Fruit fly (Drosophila melanogaster) whole organism, embryonic: ENCODE data around the gene p24-1.
A peak's percentile ranks its signal among the peaks of the same experiment; 100 is the strongest.

Source experiments
- Aef1 ChIP-seq: fragments of 200-800 bp; sonication (Bioruptor generic); IDR thresholded peaks from 3 replicates; pipeline ENCODE4 v1.3.6; 2022; ENCODE audit warnings: missing biosample characterization, missing genetic modification characterization
- B-H2 ChIP-seq: fragments of 200-800 bp; sonication (Bioruptor generic); optimal IDR thresholded peaks from 2 replicates; lab custom pipeline; 2018; ENCODE audit warnings: missing biosample characterization, mild to moderate bottlenecking, missing genetic modification characterization
- CG10366 ChIP-seq: fragments of 200-800 bp; sonication (Bioruptor generic); IDR thresholded peaks from 2 replicates; pipeline ENCODE4 v1.3.6; 2022; ENCODE audit warnings: missing biosample characterization, missing genetic modification characterization
- CG10543 ChIP-seq: fragments of 200-800 bp; sonication (Bioruptor generic); optimal IDR thresholded peaks from 3 replicates; lab custom pipeline; 2017; ENCODE audit warnings: missing biosample characterization, mild to moderate bottlenecking, missing genetic modification characterization, moderate library complexity
- CG10565 ChIP-seq: fragments of 200-800 bp; sonication (Bioruptor generic); optimal IDR thresholded peaks from 3 replicates; lab custom pipeline; 2016; ENCODE audit warnings: missing biosample characterization, mild to moderate bottlenecking, missing genetic modification characterization
- CG11085 ChIP-seq: fragments of 200-800 bp; sonication (Bioruptor generic); IDR thresholded peaks from 2 replicates; pipeline ENCODE4 v1.3.6; 2022; ENCODE audit warnings: missing biosample characterization, missing genetic modification characterization
- CG12219 ChIP-seq: fragments of 200-800 bp; sonication (Bioruptor generic); optimal IDR thresholded peaks from 3 replicates; lab custom pipeline; 2018; ENCODE audit warnings: missing biosample characterization, mild to moderate bottlenecking, missing genetic modification characterization
- CG13296 ChIP-seq: fragments of 200-800 bp; sonication (Bioruptor generic); optimal IDR thresholded peaks from 3 replicates; lab custom pipeline; 2018; ENCODE audit warnings: missing biosample characterization, mild to moderate bottlenecking, missing genetic modification characterization
- CG13424 ChIP-seq: fragments of 200-800 bp; sonication (Bioruptor generic); optimal IDR thresholded peaks from 2 replicates; lab custom pipeline; 2019; ENCODE audit warnings: missing biosample characterization, mild to moderate bottlenecking, missing genetic modification characterization, moderate library complexity
- CG13775 ChIP-seq: fragments of 200-800 bp; sonication (Bioruptor generic); optimal IDR thresholded peaks from 3 replicates; lab custom pipeline; 2017; ENCODE audit warnings: missing biosample characterization, mild to moderate bottlenecking, missing genetic modification characterization
- CG15269 ChIP-seq: fragments of 200-800 bp; sonication (Bioruptor generic); optimal IDR thresholded peaks from 2 replicates; lab custom pipeline; 2018; ENCODE audit warnings: missing biosample characterization, mild to moderate bottlenecking, missing genetic modification characterization, moderate library complexity
- CG1602 ChIP-seq: fragments of 200-800 bp; sonication (Bioruptor generic); optimal IDR thresholded peaks from 3 replicates; lab custom pipeline; 2016; ENCODE audit warnings: missing biosample characterization, missing genetic modification characterization
- CG17829 ChIP-seq: fragments of 200-800 bp; optimal IDR thresholded peaks from 2 replicates; lab custom pipeline; 2019; ENCODE audit warnings: missing biosample characterization, mild to moderate bottlenecking, missing genetic modification characterization, moderate library complexity
- CG18476 ChIP-seq: fragments of 200-800 bp; sonication (Bioruptor generic); optimal IDR thresholded peaks from 2 replicates; lab custom pipeline; 2016; ENCODE audit warnings: missing biosample characterization, mild to moderate bottlenecking, missing genetic modification characterization
- CG31441 ChIP-seq: fragments of 200-800 bp; sonication (Bioruptor generic); IDR thresholded peaks from 2 replicates; pipeline ENCODE4 v1.3.6; 2022; ENCODE audit warnings: missing biosample characterization, missing genetic modification characterization
- CG3995 ChIP-seq: fragments of 200-800 bp; sonication (Bioruptor generic); optimal IDR thresholded peaks from 3 replicates; lab custom pipeline; 2016; ENCODE audit warnings: missing biosample characterization, missing genetic modification characterization
- CG4360 ChIP-seq: fragments of 200-800 bp; sonication (Bioruptor generic); IDR thresholded peaks from 2 replicates; pipeline ENCODE4 v1.3.6; 2022; ENCODE audit warnings: missing biosample characterization, missing genetic modification characterization
- CG6272 ChIP-seq: fragments of 200-800 bp; sonication (Bioruptor generic); IDR thresholded peaks from 2 replicates; pipeline ENCODE4 v1.3.6; 2022; ENCODE audit warnings: missing biosample characterization, missing genetic modification characterization
- CG7745 ChIP-seq: fragments of 200-800 bp; sonication (Bioruptor generic); optimal IDR thresholded peaks from 2 replicates; lab custom pipeline; 2018; ENCODE audit warnings: missing biosample characterization, mild to moderate bottlenecking, missing genetic modification characterization, moderate library complexity
- CG7987 ChIP-seq: fragments of 200-800 bp; sonication (Bioruptor generic); optimal IDR thresholded peaks from 2 replicates; lab custom pipeline; 2018; ENCODE audit warnings: missing biosample characterization, mild to moderate bottlenecking, missing genetic modification characterization, moderate library complexity
- CG9437 ChIP-seq: fragments of 200-800 bp; sonication (Bioruptor generic); optimal IDR thresholded peaks from 2 replicates; lab custom pipeline; 2018; ENCODE audit warnings: missing biosample characterization, mild to moderate bottlenecking, missing genetic modification characterization
- CG9797 ChIP-seq: fragments of 200-800 bp; sonication (Bioruptor generic); optimal IDR thresholded peaks from 3 replicates; lab custom pipeline; 2018; ENCODE audit warnings: missing biosample characterization, mild to moderate bottlenecking, missing genetic modification characterization
- CG9932 ChIP-seq: fragments of 200-800 bp; sonication (Bioruptor generic); IDR thresholded peaks from 2 replicates; pipeline ENCODE4 v1.3.6; 2022; ENCODE audit warnings: missing biosample characterization, missing genetic modification characterization
- Camta ChIP-seq: fragments of 200-800 bp; sonication (Bioruptor generic); optimal IDR thresholded peaks from 2 replicates; lab custom pipeline; 2016; ENCODE audit warnings: missing biosample characterization, missing genetic modification characterization
- D ChIP-seq, 2 experiments: fragments of 200-800 bp in 1 of 2; fragments of >200 bp in 1 of 2; sonication (Bioruptor generic) in 1 of 2; optimal IDR thresholded peaks; 2 replicates in 1 of 2; 3 replicates in 1 of 2; lab custom pipeline; 2017; ENCODE audit warnings: mild to moderate bottlenecking in 1 of 2, missing biosample characterization in 1 of 2, missing genetic modification characterization in 1 of 2, missing genetic modification reagents in 1 of 2
- Drgx ChIP-seq: fragments of 200-800 bp; sonication (Bioruptor generic); IDR thresholded peaks from 2 replicates; pipeline ENCODE4 v1.3.6; 2022; ENCODE audit warnings: missing biosample characterization, missing genetic modification characterization
- Elba2 ChIP-seq: fragments of 200-800 bp; sonication (Bioruptor generic); optimal IDR thresholded peaks from 3 replicates; lab custom pipeline; 2016; ENCODE audit warnings: missing biosample characterization, missing genetic modification characterization
- Ets97D ChIP-seq: fragments of 200-800 bp; sonication (Bioruptor generic); optimal IDR thresholded peaks from 3 replicates; lab custom pipeline; 2016; ENCODE audit warnings: missing biosample characterization, missing genetic modification characterization
- Lpt ChIP-seq: fragments of >200 bp; optimal IDR thresholded peaks from 2 replicates; lab custom pipeline; 2018; ENCODE audit warnings: missing biosample characterization, missing genetic modification characterization
- MBD-R2 ChIP-seq: fragments of 200-800 bp; sonication (Bioruptor generic); IDR thresholded peaks from 2 replicates; pipeline ENCODE4 v1.3.6; 2022; ENCODE audit warnings: missing biosample characterization, missing genetic modification characterization
- Med ChIP-seq: fragments of 200-800 bp; sonication (Bioruptor generic); peaks from one replicate; lab custom pipeline; 2016; ENCODE audit warnings: missing biosample characterization, missing genetic modification characterization, mild to moderate bottlenecking, inconsistent platforms, moderate library complexity
- NC2β ChIP-seq: fragments of 200-800 bp; sonication (Bioruptor generic); optimal IDR thresholded peaks from 2 replicates; lab custom pipeline; 2016; ENCODE audit warnings: missing biosample characterization, missing genetic modification characterization
- NK7.1 ChIP-seq: fragments of 200-800 bp; sonication (Bioruptor generic); optimal IDR thresholded peaks from 3 replicates; lab custom pipeline; 2016; ENCODE audit warnings: missing biosample characterization, missing genetic modification characterization
- al ChIP-seq: fragments of 200-800 bp; sonication (Bioruptor generic); IDR thresholded peaks from 2 replicates; pipeline ENCODE4 v1.3.6; 2022; ENCODE audit warnings: missing biosample characterization, missing genetic modification characterization
- caup ChIP-seq: fragments of 200-800 bp; sonication (Bioruptor generic); optimal IDR thresholded peaks from 3 replicates; lab custom pipeline; 2017; ENCODE audit warnings: missing biosample characterization, mild to moderate bottlenecking, missing genetic modification characterization, moderate library complexity; ENCODE audit not compliant: severe bottlenecking
- cg ChIP-seq: fragments of 200-800 bp; sonication (Bioruptor generic); optimal IDR thresholded peaks from 3 replicates; lab custom pipeline; 2019; ENCODE audit warnings: missing biosample characterization, mild to moderate bottlenecking, missing genetic modification characterization, moderate library complexity
- dan ChIP-seq: fragments of 200-800 bp; sonication (Bioruptor generic); IDR thresholded peaks from 2 replicates; pipeline ENCODE4 v1.3.6; 2022; ENCODE audit warnings: missing biosample characterization, missing genetic modification characterization
- dm ChIP-seq: fragments of 200-800 bp; sonication (Bioruptor generic); optimal IDR thresholded peaks from 3 replicates; lab custom pipeline; 2016; ENCODE audit warnings: missing biosample characterization, missing genetic modification characterization
- dmrt99B ChIP-seq: fragments of 200-800 bp; sonication (Bioruptor generic); optimal IDR thresholded peaks from 2 replicates; lab custom pipeline; 2018; ENCODE audit warnings: missing biosample characterization, mild to moderate bottlenecking, missing genetic modification characterization, moderate library complexity
- exex ChIP-seq: fragments of 200-800 bp; sonication (Bioruptor generic); optimal IDR thresholded peaks from 4 replicates; lab custom pipeline; 2018; ENCODE audit warnings: missing biosample characterization, mild to moderate bottlenecking, missing genetic modification characterization, moderate library complexity
- gce ChIP-seq: fragments of 200-800 bp; sonication (Bioruptor generic); IDR thresholded peaks from 3 replicates; pipeline ENCODE4 v1.3.6; 2022; ENCODE audit warnings: missing biosample characterization, missing genetic modification characterization
- gem ChIP-seq: fragments of 200-800 bp; sonication (Bioruptor generic); optimal IDR thresholded peaks from 2 replicates; lab custom pipeline; 2019; ENCODE audit warnings: missing biosample characterization, mild to moderate bottlenecking, missing genetic modification characterization, moderate library complexity
- grau ChIP-seq: fragments of 200-800 bp; optimal IDR thresholded peaks from 3 replicates; lab custom pipeline; 2019; ENCODE audit warnings: missing biosample characterization, mild to moderate bottlenecking, missing genetic modification characterization, moderate library complexity
- nau ChIP-seq: fragments of 200-800 bp; sonication (Bioruptor generic); optimal IDR thresholded peaks from 3 replicates; lab custom pipeline; 2017; ENCODE audit warnings: missing biosample characterization, mild to moderate bottlenecking, missing genetic modification characterization, missing genetic modification reagents
- otp ChIP-seq: fragments of 200-800 bp; sonication (Bioruptor generic); IDR thresholded peaks from 3 replicates; pipeline ENCODE4, ENCODE4 v1.3.6; 2022; ENCODE audit warnings: missing biosample characterization, missing genetic modification characterization
- pros ChIP-seq: fragments of 200-800 bp; sonication (Bioruptor generic); optimal IDR thresholded peaks from 3 replicates; lab custom pipeline; 2019; ENCODE audit warnings: missing biosample characterization, mild to moderate bottlenecking, missing genetic modification characterization, moderate library complexity
- ranshi ChIP-seq: fragments of 200-800 bp; sonication (Bioruptor generic); IDR thresholded peaks from 2 replicates; pipeline ENCODE4 v1.3.6; 2022; ENCODE audit warnings: missing biosample characterization, missing genetic modification characterization
- sim ChIP-seq: fragments of 200-800 bp; sonication (Bioruptor generic); IDR thresholded peaks from 2 replicates; pipeline ENCODE4 v1.3.6; 2022; ENCODE audit warnings: missing biosample characterization, missing genetic modification characterization
- sr ChIP-seq: fragments of 200-800 bp; sonication (Bioruptor generic); IDR thresholded peaks from 3 replicates; pipeline ENCODE4 v1.3.6; 2022; ENCODE audit warnings: missing biosample characterization, missing genetic modification characterization
- sug ChIP-seq: fragments of 200-800 bp; optimal IDR thresholded peaks from 2 replicates; lab custom pipeline; 2019; ENCODE audit warnings: missing biosample characterization, mild to moderate bottlenecking, missing genetic modification characterization, moderate library complexity
- usp ChIP-seq: fragments of >200 bp; optimal IDR thresholded peaks from 2 replicates; lab custom pipeline; 2017; ENCODE audit warnings: missing biosample characterization, missing genetic modification characterization

p24-1 gene

DNA sequence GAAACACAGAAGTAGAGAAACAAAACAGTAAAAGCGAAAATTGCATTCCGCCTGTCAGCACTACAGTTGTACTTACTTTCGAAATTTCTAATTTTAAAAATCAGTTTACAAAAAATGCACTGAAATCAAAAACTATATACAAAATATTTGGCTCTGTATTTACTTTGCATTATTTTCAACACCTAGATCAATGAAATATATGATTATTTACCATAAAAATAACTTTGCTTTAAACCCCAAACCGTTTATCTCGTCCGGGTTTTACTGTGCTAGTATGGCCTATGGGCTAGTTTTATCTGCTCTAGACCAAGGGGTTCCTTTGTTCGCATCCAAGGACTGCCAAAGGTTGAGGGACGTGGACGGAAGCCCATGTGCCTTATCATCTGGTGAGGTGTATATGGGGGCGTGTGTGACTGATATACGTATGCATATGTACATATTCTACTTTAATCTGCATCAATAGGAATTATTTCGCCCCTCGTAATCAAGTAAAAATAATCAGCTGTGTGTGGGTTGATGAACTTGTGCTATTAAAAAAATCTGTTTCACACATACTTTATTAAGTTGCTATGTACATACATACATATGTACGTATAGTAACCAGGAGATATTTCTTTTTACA lies 33.0 kb downstream of the p24-1 start:
- TF ChIP-seq CG4360 (GFP tag; lab: Robert Waterston, UW) = no peak
- no peak for TF ChIP-seq Lpt (GFP tag; lab: Kevin White, UChicago)
- no peak for TF ChIP-seq usp
- no peak for TF ChIP-seq CG9932 (GFP tag; lab: Robert Waterston, UW)
- no peak for TF ChIP-seq gce (GFP tag; lab: Robert Waterston, UW)
- no peak for TF ChIP-seq sr (GFP tag; lab: Robert Waterston, UW)
- no peak for TF ChIP-seq pros
- TF ChIP-seq CG1602 (GFP tag; lab: Kevin White, UChicago) = no peak
- TF ChIP-seq B-H2 (GFP tag; lab: Kevin White, UChicago) = no peak
- no peak for TF ChIP-seq otp (GFP tag; lab: Robert Waterston, UW)
- no peak for TF ChIP-seq nau
- TF ChIP-seq CG10543 (GFP tag; lab: Kevin White, UChicago) = no peak
- no peak for TF ChIP-seq caup (GFP tag; lab: Kevin White, UChicago)
- TF ChIP-seq CG10565 (GFP tag; lab: Kevin White, UChicago) = no peak
- no peak for TF ChIP-seq cg (GFP tag; lab: Kevin White, UChicago)
- TF ChIP-seq Med (GFP tag; lab: Kevin White, UChicago) = peak; percentile 52
- TF ChIP-seq sug (tag; lab: Kevin White, UChicago) = peak; percentile 22
- 0 out of 2 replicates have a peak, but pooled peaks have one; percentile 17 for TF ChIP-seq Drgx (GFP tag; lab: Robert Waterston, UW)
- TF ChIP-seq dmrt99B = no peak
- no peak for TF ChIP-seq Elba2 (GFP tag; lab: Kevin White, UChicago)
- no peak for TF ChIP-seq D (optimal IDR thresholded peaks at IDR 0.05; lab: Kevin White, UChicago)
- TF ChIP-seq D (GFP tag; optimal IDR thresholded peaks at IDR 0.05; lab: Kevin White, UChicago) = no peak
- TF ChIP-seq CG17829 = no peak
- TF ChIP-seq CG12219 (GFP tag; lab: Kevin White, UChicago) = no peak
- TF ChIP-seq Camta (GFP tag; lab: Kevin White, UChicago) = no peak
- TF ChIP-seq CG7745 (tag; lab: Kevin White, UChicago) = no peak
- no peak for TF ChIP-seq CG10366
- TF ChIP-seq CG6272 = no peak
- no peak for TF ChIP-seq CG7987 (GFP tag; lab: Kevin White, UChicago)
- TF ChIP-seq grau (tag; lab: Kevin White, UChicago) = peak; percentile 58
- no peak for TF ChIP-seq CG13424 (tag; lab: Kevin White, UChicago)
- TF ChIP-seq CG13296 (GFP tag; lab: Kevin White, UChicago) = no peak
- TF ChIP-seq CG11085 (GFP tag; lab: Robert Waterston, UW) = no peak
- peak; percentile 9 for TF ChIP-seq exex (tag; lab: Kevin White, UChicago)
- TF ChIP-seq CG3995 (GFP tag; lab: Kevin White, UChicago) = no peak
- no peak for TF ChIP-seq CG15269 (tag; lab: Kevin White, UChicago)
- no peak for TF ChIP-seq CG9437 (GFP tag; lab: Kevin White, UChicago)
- no peak for TF ChIP-seq sim (GFP tag; lab: Robert Waterston, UW)
- no peak for TF ChIP-seq ranshi (GFP tag; lab: Robert Waterston, UW)
- no peak for TF ChIP-seq dan (GFP tag; lab: Robert Waterston, UW)
- TF ChIP-seq Aef1 = no peak
- TF ChIP-seq CG13775 (GFP tag; lab: Kevin White, UChicago) = no peak
- no peak for TF ChIP-seq MBD-R2 (GFP tag; lab: Robert Waterston, UW)
- peak; percentile 22 for TF ChIP-seq gem
- TF ChIP-seq CG31441 (GFP tag; lab: Robert Waterston, UW) = no peak
- TF ChIP-seq dm (GFP tag; lab: Kevin White, UChicago) = no peak
- no peak for TF ChIP-seq Ets97D (GFP tag; lab: Kevin White, UChicago)
- no peak for TF ChIP-seq NC2β
- no peak for TF ChIP-seq CG18476 (GFP tag; lab: Kevin White, UChicago)
- TF ChIP-seq NK7.1 (GFP tag; lab: Kevin White, UChicago) = no peak
- no peak for TF ChIP-seq al
- no peak for TF ChIP-seq CG9797 (GFP tag; lab: Kevin White, UChicago)
